Fruit fly (Drosophila melanogaster) whole organism, pupa: ENCODE data around the gene Osi23.

Experiments
- CG12605 ChIP-seq: fragments of 200-800 bp; sonication (Bioruptor generic); IDR thresholded peaks from 2 replicates; pipeline ENCODE4 v1.3.6; 2022; ENCODE audit warnings: missing biosample characterization, missing genetic modification characterization
- CG13204 ChIP-seq: fragments of 200-800 bp; sonication (Bioruptor generic); optimal IDR thresholded peaks from 2 replicates; lab custom pipeline; 2018; ENCODE audit warnings: missing biosample characterization, mild to moderate bottlenecking, missing genetic modification characterization, moderate library complexity
- CG15710 ChIP-seq: fragments of 200-800 bp; sonication (Bioruptor generic); optimal IDR thresholded peaks from 2 replicates; lab custom pipeline; 2018; ENCODE audit warnings: missing biosample characterization, mild to moderate bottlenecking, missing genetic modification characterization, moderate library complexity
- CG34367 ChIP-seq: fragments of 200-800 bp; sonication (Bioruptor generic); optimal IDR thresholded peaks from 2 replicates; lab custom pipeline; 2018; ENCODE audit warnings: missing biosample characterization, mild to moderate bottlenecking, missing genetic modification characterization
- CG8159 ChIP-seq: fragments of 200-800 bp; sonication (Bioruptor generic); optimal IDR thresholded peaks from 3 replicates; lab custom pipeline; 2018; ENCODE audit warnings: missing biosample characterization, mild to moderate bottlenecking, missing genetic modification characterization, moderate library complexity
- CG8301 ChIP-seq: fragments of 200-800 bp; sonication (Bioruptor generic); optimal IDR thresholded peaks from 2 replicates; lab custom pipeline; 2018; ENCODE audit warnings: missing biosample characterization, mild to moderate bottlenecking, missing genetic modification characterization
- EcR ChIP-seq: fragments of 200-800 bp; sonication (Bioruptor generic); optimal IDR thresholded peaks from 3 replicates; lab custom pipeline; 2019; ENCODE audit warnings: missing biosample characterization, missing genetic modification characterization, mild to moderate bottlenecking, moderate library complexity, missing genetic modification reagents
- Ets98B ChIP-seq: fragments of 200-800 bp; sonication (Bioruptor generic); IDR thresholded peaks from 2 replicates; pipeline ENCODE4 v1.3.6; 2022; ENCODE audit warnings: missing biosample characterization, missing genetic modification characterization
- Snoo ChIP-seq: fragments of 200-800 bp; sonication (Bioruptor generic); optimal IDR thresholded peaks from 3 replicates; lab custom pipeline; 2017; ENCODE audit warnings: missing biosample characterization, mild to moderate bottlenecking, missing genetic modification characterization, inconsistent platforms
- fd96Ca ChIP-seq: fragments of 200-800 bp; sonication (Bioruptor generic); IDR thresholded peaks from 3 replicates; pipeline ENCODE4 v1.3.6; 2022; ENCODE audit warnings: missing biosample characterization, missing genetic modification characterization

DNA sequence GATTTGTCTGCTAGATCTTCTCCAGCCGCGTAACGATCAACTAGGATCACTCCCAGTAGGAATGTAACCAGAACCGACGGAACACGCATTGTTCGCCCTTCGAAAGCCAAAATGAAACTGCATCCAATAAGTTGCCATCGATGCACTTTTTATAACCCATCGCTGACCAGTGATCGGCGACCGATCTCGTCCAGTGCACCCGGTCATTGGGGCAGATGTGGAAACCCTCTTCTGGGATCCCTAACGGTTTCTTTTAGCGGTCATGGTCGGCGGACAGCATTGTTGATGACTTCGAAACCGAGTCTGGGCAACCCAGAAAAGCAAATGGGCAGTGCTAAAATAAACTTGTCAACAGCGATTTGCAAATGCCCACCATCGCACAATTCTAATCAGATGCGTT is at the start of gene Osi23:
- TF ChIP-seq CG34367 = no peak
- TF ChIP-seq EcR (GFP tag; lab: Kevin White, UChicago) = no peak
- TF ChIP-seq fd96Ca (GFP tag; lab: Robert Waterston, UW) = no peak
- TF ChIP-seq CG8301 = no peak
- TF ChIP-seq CG12605 (GFP tag; lab: Robert Waterston, UW) = no peak
- TF ChIP-seq CG15710 = no peak
- no peak for TF ChIP-seq CG8159
- no peak for TF ChIP-seq Ets98B (GFP tag; lab: Robert Waterston, UW)
- no peak for TF ChIP-seq CG13204 (GFP tag; lab: Kevin White, UChicago)
- no peak for TF ChIP-seq Snoo (tag; lab: Kevin White, UChicago)
